Fruit fly (Drosophila melanogaster) whole organism, adult: Measurements from ENCODE around the gene CG7025.

Source experiments
- CG11617 ChIP-seq: fragments of 200-800 bp; sonication (Bioruptor generic); optimal IDR thresholded peaks from 2 replicates; lab custom pipeline; 2017; ENCODE audit warnings: mild to moderate bottlenecking, missing biosample characterization, missing genetic modification reagents, missing genetic modification characterization
- Clk ChIP-seq: fragments of 200-800 bp; sonication (Bioruptor generic); optimal IDR thresholded peaks from 2 replicates; lab custom pipeline; 2017; ENCODE audit warnings: missing biosample characterization, missing genetic modification characterization
- Crg-1 ChIP-seq: fragments of 200-800 bp; sonication (Bioruptor generic); optimal IDR thresholded peaks from 2 replicates; lab custom pipeline; 2016; ENCODE audit warnings: missing biosample characterization, missing genetic modification characterization
- Mnt ChIP-seq: fragments of 200-800 bp; sonication (Bioruptor generic); optimal IDR thresholded peaks from 2 replicates; lab custom pipeline; 2016; ENCODE audit warnings: missing biosample characterization, mild to moderate bottlenecking, missing genetic modification characterization
- pad ChIP-seq: fragments of 200-800 bp; sonication (Bioruptor generic); optimal IDR thresholded peaks from 3 replicates; lab custom pipeline; 2017; ENCODE audit warnings: missing biosample characterization, missing genetic modification characterization, mild to moderate bottlenecking, moderate library complexity, missing genetic modification reagents
- toe ChIP-seq: fragments of 200-800 bp; sonication (Bioruptor generic); optimal IDR thresholded peaks from 2 replicates; lab custom pipeline; 2016; ENCODE audit warnings: missing biosample characterization, missing genetic modification characterization

- TF ChIP-seq Crg-1 (GFP tag; lab: Kevin White, UChicago) (no peak), toe (GFP tag; lab: Kevin White, UChicago) (no peak), Mnt (no peak), Clk (GFP tag; lab: Kevin White, UChicago) (no peak), CG11617 (GFP tag; lab: Kevin White, UChicago) (no peak), pad (GFP tag; lab: Kevin White, UChicago) (no peak)
Measured at dm6 chr2L:7741437-7741836, 49.0 kb upstream of the CG7025 start, which contains the start of gene Acp1.
